Fruit fly (Drosophila melanogaster) whole organism, embryonic: ENCODE measurements around the gene CG3294.

Source experiments
- Atf3 ChIP-seq: fragments of 200-800 bp; sonication (Bioruptor generic); optimal IDR thresholded peaks from 3 replicates; lab custom pipeline; 2016; ENCODE audit warnings: missing biosample characterization, missing genetic modification characterization
- BEAF-32 ChIP-seq: fragments of 200-800 bp; sonication (Bioruptor generic); optimal IDR thresholded peaks from 3 replicates; lab custom pipeline; 2017; ENCODE audit warnings: missing biosample characterization, missing genetic modification characterization, mild to moderate bottlenecking, moderate library complexity, missing genetic modification reagents
- CG10267 ChIP-seq: fragments of 200-800 bp; sonication (Bioruptor generic); optimal IDR thresholded peaks from 2 replicates; lab custom pipeline; 2018; ENCODE audit warnings: missing biosample characterization, mild to moderate bottlenecking, missing genetic modification characterization, moderate library complexity
- CG10431 ChIP-seq: fragments of 200-800 bp; sonication (Bioruptor generic); optimal IDR thresholded peaks from 3 replicates; lab custom pipeline; 2018; ENCODE audit warnings: missing biosample characterization, mild to moderate bottlenecking, missing genetic modification characterization
- CG10543 ChIP-seq: fragments of 200-800 bp; sonication (Bioruptor generic); optimal IDR thresholded peaks from 3 replicates; lab custom pipeline; 2017; ENCODE audit warnings: missing biosample characterization, mild to moderate bottlenecking, missing genetic modification characterization, moderate library complexity
- CG11696 ChIP-seq: fragments of 200-800 bp; sonication (Bioruptor generic); IDR thresholded peaks from 2 replicates; pipeline ENCODE4 v1.3.6; 2022; ENCODE audit warnings: missing biosample characterization, missing genetic modification characterization
- CG12104 ChIP-seq: fragments of 200-800 bp; sonication (Bioruptor generic); optimal IDR thresholded peaks from 3 replicates; lab custom pipeline; 2016; ENCODE audit warnings: missing biosample characterization, missing genetic modification characterization
- CG14050 ChIP-seq: fragments of 200-800 bp; sonication (Bioruptor generic); IDR thresholded peaks from 3 replicates; pipeline ENCODE4 v1.3.6; 2022; ENCODE audit warnings: missing biosample characterization, missing genetic modification characterization
- CG17568 ChIP-seq: fragments of 200-800 bp; sonication (Bioruptor generic); optimal IDR thresholded peaks from 2 replicates; lab custom pipeline; 2018; ENCODE audit warnings: missing biosample characterization, mild to moderate bottlenecking, missing genetic modification characterization, moderate library complexity
- CG17829 ChIP-seq: fragments of 200-800 bp; optimal IDR thresholded peaks from 2 replicates; lab custom pipeline; 2019; ENCODE audit warnings: missing biosample characterization, mild to moderate bottlenecking, missing genetic modification characterization, moderate library complexity
- CG17912 ChIP-seq: fragments of 200-800 bp; sonication (Bioruptor generic); optimal IDR thresholded peaks from 2 replicates; lab custom pipeline; 2018; ENCODE audit warnings: missing biosample characterization, mild to moderate bottlenecking, missing genetic modification characterization
- CG1832 ChIP-seq: fragments of 200-800 bp; sonication (Bioruptor generic); optimal IDR thresholded peaks from 2 replicates; lab custom pipeline; 2017; ENCODE audit warnings: missing biosample characterization, mild to moderate bottlenecking, missing genetic modification characterization, inconsistent platforms
- CG3065 ChIP-seq: fragments of 200-800 bp; sonication (Bioruptor generic); optimal IDR thresholded peaks from 2 replicates; lab custom pipeline; 2016; ENCODE audit warnings: missing biosample characterization, missing genetic modification characterization
- CG3163 ChIP-seq: fragments of 200-800 bp; sonication (Bioruptor generic); optimal IDR thresholded peaks from 3 replicates; lab custom pipeline; 2016; ENCODE audit warnings: missing biosample characterization, missing genetic modification characterization
- CG34422 ChIP-seq: fragments of 200-800 bp; sonication (Bioruptor generic); IDR thresholded peaks from 3 replicates; pipeline ENCODE4 v1.3.6; 2022; ENCODE audit warnings: missing biosample characterization, missing genetic modification characterization
- CG4282 ChIP-seq: fragments of 200-800 bp; sonication (Bioruptor generic); optimal IDR thresholded peaks from 2 replicates; lab custom pipeline; 2016; ENCODE audit warnings: missing biosample characterization, missing genetic modification characterization
- CG4820 ChIP-seq: fragments of 200-800 bp; sonication (Bioruptor generic); optimal IDR thresholded peaks from 3 replicates; lab custom pipeline; 2016; ENCODE audit warnings: missing biosample characterization, missing genetic modification characterization
- CG5245 ChIP-seq: fragments of 200-800 bp; sonication (Bioruptor generic); optimal IDR thresholded peaks from 3 replicates; lab custom pipeline; 2016; ENCODE audit warnings: missing biosample characterization, missing genetic modification characterization
- CG6272 ChIP-seq: fragments of 200-800 bp; sonication (Bioruptor generic); IDR thresholded peaks from 2 replicates; pipeline ENCODE4 v1.3.6; 2022; ENCODE audit warnings: missing biosample characterization, missing genetic modification characterization
- CG6689 ChIP-seq: fragments of 200-800 bp; sonication (Bioruptor generic); IDR thresholded peaks from 2 replicates; pipeline ENCODE4 v1.3.6; 2022; ENCODE audit warnings: missing biosample characterization, missing genetic modification characterization
- CG8089 ChIP-seq: fragments of 200-800 bp; sonication (Bioruptor generic); optimal IDR thresholded peaks from 3 replicates; lab custom pipeline; 2016; ENCODE audit warnings: missing biosample characterization, missing genetic modification characterization
- CG8478 ChIP-seq: fragments of >200 bp; optimal IDR thresholded peaks from 2 replicates; lab custom pipeline; 2018
- Eip74EF ChIP-seq, 2 experiments: fragments of 200-800 bp in 1 of 2; fragments of >200 bp in 1 of 2; sonication (Bioruptor generic) in 1 of 2; optimal IDR thresholded peaks; 2 replicates each; lab custom pipeline; 2017 to 2019; ENCODE audit warnings: missing biosample characterization in 2 of 2, missing genetic modification characterization in 2 of 2, mild to moderate bottlenecking in 1 of 2, moderate library complexity in 1 of 2
- Fer3 ChIP-seq: fragments of 200-800 bp; sonication (Bioruptor generic); optimal IDR thresholded peaks from 2 replicates; lab custom pipeline; 2018; ENCODE audit warnings: missing biosample characterization, mild to moderate bottlenecking, missing genetic modification characterization, moderate library complexity
- H2.0 ChIP-seq: fragments of 200-800 bp; sonication (Bioruptor generic); IDR thresholded peaks from 2 replicates; pipeline ENCODE4 v1.3.6; 2022; ENCODE audit warnings: missing biosample characterization, missing genetic modification characterization
- HLHmδ ChIP-seq: fragments of 200-800 bp; sonication (Bioruptor generic); optimal IDR thresholded peaks from 2 replicates; lab custom pipeline; 2018; ENCODE audit warnings: missing biosample characterization, mild to moderate bottlenecking, missing genetic modification characterization, moderate library complexity
- Hand ChIP-seq: fragments of 200-800 bp; sonication (Bioruptor generic); optimal IDR thresholded peaks from 2 replicates; lab custom pipeline; 2017; ENCODE audit warnings: mild to moderate bottlenecking, missing biosample characterization, missing genetic modification reagents, missing genetic modification characterization
- Hr51 ChIP-seq, 2 experiments: fragments of 200-800 bp; sonication (Bioruptor generic); optimal IDR thresholded peaks; 2 replicates in 1 of 2; 3 replicates in 1 of 2; lab custom pipeline; 2016 to 2018; ENCODE audit warnings: missing biosample characterization in 2 of 2, missing genetic modification characterization in 2 of 2, mild to moderate bottlenecking in 1 of 2, moderate library complexity in 1 of 2
- Myb ChIP-seq: fragments of 200-800 bp; sonication (Bioruptor generic); optimal IDR thresholded peaks from 2 replicates; lab custom pipeline; 2016; ENCODE audit warnings: missing biosample characterization, missing genetic modification characterization
- NFAT ChIP-seq: fragments of 200-800 bp; sonication (Bioruptor generic); IDR thresholded peaks from 2 replicates; pipeline ENCODE4 v1.3.6; 2022; ENCODE audit warnings: missing biosample characterization, missing genetic modification characterization
- Nf-YA ChIP-seq: fragments of 200-800 bp; sonication (Bioruptor generic); IDR thresholded peaks from 2 replicates; pipeline ENCODE4 v1.3.6; 2022; ENCODE audit warnings: missing biosample characterization, missing genetic modification characterization
- Scr ChIP-seq: fragments of 200-800 bp; sonication (Bioruptor generic); IDR thresholded peaks from 2 replicates; pipeline ENCODE4 v1.3.6; 2022; ENCODE audit warnings: missing biosample characterization, missing genetic modification characterization; ENCODE audit not compliant: partially characterized antibody
- Sry-β ChIP-seq: fragments of 200-800 bp; sonication (Bioruptor generic); optimal IDR thresholded peaks from 2 replicates; lab custom pipeline; 2018; ENCODE audit warnings: missing biosample characterization, mild to moderate bottlenecking, missing genetic modification characterization, moderate library complexity
- al ChIP-seq: fragments of 200-800 bp; sonication (Bioruptor generic); IDR thresholded peaks from 2 replicates; pipeline ENCODE4 v1.3.6; 2022; ENCODE audit warnings: missing biosample characterization, missing genetic modification characterization
- az2 ChIP-seq: fragments of 200-800 bp; sonication (Bioruptor generic); optimal IDR thresholded peaks from 3 replicates; lab custom pipeline; 2016; ENCODE audit warnings: missing biosample characterization, missing genetic modification characterization
- cas ChIP-seq: fragments of 200-800 bp; sonication (Bioruptor generic); IDR thresholded peaks from 2 replicates; pipeline ENCODE4 v1.3.6; 2022; ENCODE audit warnings: missing biosample characterization, missing genetic modification characterization
- cato ChIP-seq: fragments of 200-800 bp; sonication (Bioruptor generic); optimal IDR thresholded peaks from 2 replicates; lab custom pipeline; 2016; ENCODE audit warnings: missing biosample characterization, missing genetic modification characterization, borderline replicate concordance
- crol ChIP-seq: fragments of 200-800 bp; sonication (Bioruptor generic); IDR thresholded peaks from 2 replicates; pipeline ENCODE4 v1.3.6; 2022; ENCODE audit warnings: missing biosample characterization, missing genetic modification characterization
- fd102C ChIP-seq: fragments of 200-800 bp; sonication (Bioruptor generic); optimal IDR thresholded peaks from 2 replicates; lab custom pipeline; 2018; ENCODE audit warnings: missing biosample characterization, mild to moderate bottlenecking, missing genetic modification characterization, moderate library complexity
- fd96Cb ChIP-seq: fragments of 200-800 bp; sonication (Bioruptor generic); optimal IDR thresholded peaks from 2 replicates; lab custom pipeline; 2018; ENCODE audit warnings: missing biosample characterization, mild to moderate bottlenecking, missing genetic modification characterization, moderate library complexity
- gcm ChIP-seq: fragments of 200-800 bp; sonication (Bioruptor generic); optimal IDR thresholded peaks from 2 replicates; lab custom pipeline; 2019; ENCODE audit warnings: missing biosample characterization, mild to moderate bottlenecking, missing genetic modification characterization, moderate library complexity
- grau ChIP-seq: fragments of 200-800 bp; optimal IDR thresholded peaks from 3 replicates; lab custom pipeline; 2019; ENCODE audit warnings: missing biosample characterization, mild to moderate bottlenecking, missing genetic modification characterization, moderate library complexity
- jumu ChIP-seq: fragments of 200-800 bp; sonication (Bioruptor generic); optimal IDR thresholded peaks from 3 replicates; lab custom pipeline; 2016; ENCODE audit warnings: missing biosample characterization, missing genetic modification characterization
- klu ChIP-seq: fragments of 200-800 bp; sonication (Bioruptor generic); IDR thresholded peaks from 2 replicates; pipeline ENCODE4 v1.3.6; 2022; ENCODE audit warnings: missing biosample characterization, missing genetic modification characterization
- lab ChIP-seq: fragments of 200-800 bp; sonication (Bioruptor generic); optimal IDR thresholded peaks from 3 replicates; lab custom pipeline; 2017; ENCODE audit warnings: missing biosample characterization, missing genetic modification characterization, mild to moderate bottlenecking, moderate library complexity, missing genetic modification reagents
- odd ChIP-seq: fragments of 200-800 bp; sonication (Bioruptor generic); optimal IDR thresholded peaks from 2 replicates; lab custom pipeline; 2017; ENCODE audit warnings: missing biosample characterization, mild to moderate bottlenecking, missing genetic modification characterization
- tup ChIP-seq: fragments of 200-800 bp; sonication (Bioruptor generic); optimal IDR thresholded peaks from 2 replicates; lab custom pipeline; 2016; ENCODE audit warnings: missing biosample characterization, mild to moderate bottlenecking, missing genetic modification characterization, moderate library complexity
- wor ChIP-seq: fragments of 200-800 bp; sonication (Bioruptor generic); IDR thresholded peaks from 2 replicates; pipeline ENCODE4 v1.3.6; 2022; ENCODE audit warnings: missing biosample characterization, missing genetic modification characterization
- z ChIP-seq: fragments of 200-800 bp; sonication (Bioruptor generic); IDR thresholded peaks from 3 replicates; pipeline ENCODE4 v1.3.6; 2022; ENCODE audit warnings: missing biosample characterization, missing genetic modification characterization

The CG3294 gene

dm6 chr2L:4810697-4811490, 16.5 kb downstream of the CG3294 start (continued):
- TF ChIP-seq az2 (GFP tag; lab: Kevin White, UChicago) (peak; percentile 76), HLHmδ (no peak), odd (peak; percentile 73), NFAT (GFP tag; lab: Robert Waterston, UW) (no peak), klu (GFP tag; lab: Robert Waterston, UW) (peak; percentile 68; the same call in 1 of the 2 replicates), grau (peak; percentile 78), Myb (GFP tag; lab: Kevin White, UChicago) (no peak), H2.0 (no peak; the same call in 1 of the 2 replicates), cato (GFP tag; lab: Kevin White, UChicago) (no peak), CG8478 (lab: Kevin White, UChicago) (no peak), Eip74EF (GFP tag; optimal IDR thresholded peaks at IDR 0.05; lab: Kevin White, UChicago) (peak in 1 of 2 experiments; percentile 59), Nf-YA (GFP tag; lab: Robert Waterston, UW) (no peak), Sry-β (GFP tag; lab: Kevin White, UChicago) (no peak), tup (no peak), gcm (GFP tag; lab: Kevin White, UChicago) (no peak), CG17912 (GFP tag; lab: Kevin White, UChicago) (no peak), fd96Cb (tag; lab: Kevin White, UChicago) (peak; percentile 59), CG10267 (peak; percentile 52), Hr51 (GFP tag; optimal IDR thresholded peaks at IDR 0.05; lab: Kevin White, UChicago) (peak in 1 of 2 experiments; percentile 71), crol (peak; percentile 93), BEAF-32 (GFP tag; lab: Kevin White, UChicago) (no peak), CG12104 (GFP tag; lab: Kevin White, UChicago) (peak; percentile 62), wor (GFP tag; lab: Robert Waterston, UW) (0 out of 2 replicates have a peak, but pooled peaks have one; percentile 22), CG17829 (tag; lab: Kevin White, UChicago) (peak; percentile 35), CG4820 (peak; percentile 51), CG34422 (no peak), CG6272 (no peak), jumu (GFP tag; lab: Kevin White, UChicago) (no peak), CG5245 (GFP tag; lab: Kevin White, UChicago) (no peak), CG17568 (no peak), z (GFP tag; lab: Robert Waterston, UW) (no peak), cas (GFP tag; lab: Robert Waterston, UW) (no peak), fd102C (no peak), CG8089 (GFP tag; lab: Kevin White, UChicago) (no peak), al (GFP tag; lab: Robert Waterston, UW) (no peak), CG10431 (peak; percentile 56), CG10543 (GFP tag; lab: Kevin White, UChicago) (peak; percentile 53), CG3163 (no peak), lab (GFP tag; lab: Kevin White, UChicago) (peak; percentile 17), CG14050 (GFP tag; lab: Robert Waterston, UW) (peak; percentile 16; the same call in 1 of the 3 replicates), CG1832 (GFP tag; lab: Kevin White, UChicago) (no peak), Fer3 (tag; lab: Kevin White, UChicago) (peak; percentile 23), Atf3 (GFP tag; lab: Kevin White, UChicago) (peak; percentile 13), CG6689 (GFP tag; lab: Robert Waterston, UW) (no peak; the same call in 1 of the 2 replicates), Hand (GFP tag; lab: Kevin White, UChicago) (peak; percentile 52), Scr (GFP tag; lab: Robert Waterston, UW) (no peak), CG4282 (no peak), CG3065 (no peak), CG11696 (GFP tag; lab: Robert Waterston, UW) (no peak)
